Fruit fly (Drosophila melanogaster): ENCODE measurements around the gene Cp38.

Gene Cp38

DNA sequence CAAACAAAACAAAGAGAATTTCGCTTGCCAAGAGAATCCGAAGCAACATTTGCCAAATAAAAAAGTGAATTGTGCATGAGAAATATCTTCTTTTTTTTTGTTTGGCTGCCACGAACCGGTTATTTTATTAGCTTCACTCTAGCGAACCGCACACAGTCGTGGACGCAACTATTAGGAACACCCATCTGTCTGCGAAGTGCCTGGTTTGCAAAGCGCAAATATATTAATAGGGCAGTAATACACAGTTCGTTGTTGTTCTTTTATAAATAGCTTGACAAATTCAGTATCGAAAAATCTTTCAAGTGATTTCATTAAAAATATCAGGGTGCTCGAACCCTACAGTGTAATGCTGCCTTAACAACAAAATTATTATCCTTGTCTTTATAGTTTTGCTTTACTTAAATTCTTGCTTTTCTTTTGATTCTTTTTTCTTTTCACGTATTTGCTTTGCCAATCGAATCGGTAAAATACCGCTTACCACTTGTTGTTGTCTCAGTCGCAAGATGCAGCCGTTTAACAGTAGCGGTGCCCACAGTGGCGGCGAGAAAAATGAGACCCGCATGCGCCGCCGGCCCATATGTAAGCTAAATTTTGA, 9.9 kb downstream of the Cp38 start (continued):
- TF ChIP-seq Optix (GFP tag; IDR thresholded peaks at IDR 0.05) (0 out of 3 replicates have a peak, but pooled peaks have one; percentile 21), bsh (GFP tag; optimal IDR thresholded peaks at IDR 0.05) (peak in 1 of 2 experiments; percentile 56), CG10543 (GFP tag; optimal IDR thresholded peaks at IDR 0.05) (no peak), CG3281 (GFP tag; optimal IDR thresholded peaks at IDR 0.05) (peak; percentile 5), CG9609 (GFP tag; optimal IDR thresholded peaks at IDR 0.05) (peak; percentile 6), Hr78 (GFP tag; optimal IDR thresholded peaks at IDR 0.05) (no peak), ham (GFP tag; IDR thresholded peaks at IDR 0.05) (no peak), CG10274 (GFP tag; optimal IDR thresholded peaks at IDR 0.05) (peak; percentile 7), Xrp1 (GFP tag; IDR thresholded peaks at IDR 0.05) (peak; percentile 31; the same call in 1 of the 2 replicates), Oli (tag; optimal IDR thresholded peaks at IDR 0.05) (peak; percentile 47), ken (GFP tag; IDR thresholded peaks at IDR 0.05) (no peak), CG6272 (GFP tag; IDR thresholded peaks at IDR 0.05) (0 out of 2 replicates have a peak, but pooled peaks have one; percentile 12), CG2678 (tag; optimal IDR thresholded peaks at IDR 0.05) (peak; percentile 14), sens (GFP tag) (peak; percentile 83), dysf (GFP tag; IDR thresholded peaks at IDR 0.05) (peak; percentile 34; the same call in 1 of the 3 replicates), ftz-f1 (GFP tag; optimal IDR thresholded peaks at IDR 0.05) (no peak), grau (tag; optimal IDR thresholded peaks at IDR 0.05) (peak; percentile 16), CG16863 (GFP tag; optimal IDR thresholded peaks at IDR 0.05) (peak; percentile 34), fu2 (GFP tag; optimal IDR thresholded peaks at IDR 0.05) (peak; percentile 14), Gug (GFP tag; IDR thresholded peaks at IDR 0.05) (peak; percentile 27; the same call in 1 of the 4 replicates), dmrt99B (tag; optimal IDR thresholded peaks at IDR 0.05) (peak; percentile 33), Mrtf (GFP tag; IDR thresholded peaks at IDR 0.05) (0 out of 3 replicates have a peak, but pooled peaks have one; percentile 29), p53 (GFP tag; optimal IDR thresholded peaks at IDR 0.05) (no peak), CG10462 (GFP tag; optimal IDR thresholded peaks at IDR 0.05) (peak; percentile 17), CG7556 (GFP tag; optimal IDR thresholded peaks at IDR 0.05) (peak; percentile 3), Rfx (GFP tag; IDR thresholded peaks at IDR 0.05) (peak; percentile 34; the same call in 1 of the 2 replicates), tll (GFP tag; optimal IDR thresholded peaks at IDR 0.05) (no peak), nom (GFP tag; optimal IDR thresholded peaks at IDR 0.05) (peak; percentile 28), CG17802 (tag; optimal IDR thresholded peaks at IDR 0.05) (no peak), disco-r (GFP tag; optimal IDR thresholded peaks at IDR 0.05) (no peak), croc (GFP tag; conservative IDR thresholded peaks at IDR 0.05) (no peak), Nf-YB (GFP tag; optimal IDR thresholded peaks at IDR 0.05) (no peak), tio (GFP tag; optimal IDR thresholded peaks at IDR 0.05) (peak; percentile 38), CG1529 (GFP tag; optimal IDR thresholded peaks at IDR 0.05) (no peak), gem (tag; optimal IDR thresholded peaks at IDR 0.05) (peak; percentile 38), CG31388 (GFP tag; optimal IDR thresholded peaks at IDR 0.05) (no peak), CG3163 (GFP tag; optimal IDR thresholded peaks at IDR 0.05) (no peak), CG7839 (tag; optimal IDR thresholded peaks at IDR 0.05) (peak; percentile 24), lab (GFP tag; optimal IDR thresholded peaks at IDR 0.05) (peak; percentile 14), CG18476 (GFP tag; optimal IDR thresholded peaks at IDR 0.05) (no peak), CG13894 (tag; optimal IDR thresholded peaks at IDR 0.05) (no peak), gfzf (GFP tag; optimal IDR thresholded peaks at IDR 0.05) (no peak), pum (GFP tag; optimal IDR thresholded peaks at IDR 0.05) (peak; percentile 4), mirr (GFP tag; optimal IDR thresholded peaks at IDR 0.05) (no peak), CG14441 (GFP tag; IDR thresholded peaks at IDR 0.05) (no peak), chif (GFP tag; optimal IDR thresholded peaks at IDR 0.05) (peak in 1 of 2 experiments; percentile 20), Six4 (GFP tag; optimal IDR thresholded peaks at IDR 0.05) (peak; percentile 6), CG6854 (GFP tag; optimal IDR thresholded peaks at IDR 0.05) (no peak), h (optimal IDR thresholded peaks at IDR 0.05) (no peak), Xbp1 (GFP tag; optimal IDR thresholded peaks at IDR 0.05) (peak; percentile 52)
